Fruit fly (Drosophila melanogaster) whole organism, adult: ENCODE measurements around the gene CG32687.

Experiments
- CG11617 ChIP-seq: fragments of 200-800 bp; sonication (Bioruptor generic); optimal IDR thresholded peaks from 2 replicates; lab custom pipeline; 2017; ENCODE audit warnings: mild to moderate bottlenecking, missing biosample characterization, missing genetic modification reagents, missing genetic modification characterization
- CG12768 ChIP-seq: fragments of 200-800 bp; sonication (Bioruptor generic); optimal IDR thresholded peaks from 2 replicates; lab custom pipeline; 2017; ENCODE audit warnings: missing biosample characterization, missing genetic modification characterization, mild to moderate bottlenecking, moderate library complexity, missing genetic modification reagents
- CG5204 ChIP-seq: fragments of 200-800 bp; sonication (Bioruptor generic); optimal IDR thresholded peaks from 2 replicates; lab custom pipeline; 2016; ENCODE audit warnings: missing biosample characterization, missing genetic modification characterization
- CG7045 ChIP-seq: fragments of 200-800 bp; sonication (Bioruptor generic); optimal IDR thresholded peaks from 2 replicates; lab custom pipeline; 2017; ENCODE audit warnings: missing biosample characterization, mild to moderate bottlenecking, missing genetic modification characterization
- Clk ChIP-seq: fragments of 200-800 bp; sonication (Bioruptor generic); optimal IDR thresholded peaks from 2 replicates; lab custom pipeline; 2017; ENCODE audit warnings: missing biosample characterization, missing genetic modification characterization
- Mnt ChIP-seq: fragments of 200-800 bp; sonication (Bioruptor generic); optimal IDR thresholded peaks from 2 replicates; lab custom pipeline; 2016; ENCODE audit warnings: missing biosample characterization, mild to moderate bottlenecking, missing genetic modification characterization
- tj ChIP-seq: fragments of 200-800 bp; sonication (Bioruptor generic); optimal IDR thresholded peaks from 3 replicates; lab custom pipeline; 2017; ENCODE audit warnings: missing biosample characterization, mild to moderate bottlenecking, missing genetic modification characterization, moderate library complexity
- toe ChIP-seq: fragments of 200-800 bp; sonication (Bioruptor generic); optimal IDR thresholded peaks from 2 replicates; lab custom pipeline; 2016; ENCODE audit warnings: missing biosample characterization, missing genetic modification characterization

DNA sequence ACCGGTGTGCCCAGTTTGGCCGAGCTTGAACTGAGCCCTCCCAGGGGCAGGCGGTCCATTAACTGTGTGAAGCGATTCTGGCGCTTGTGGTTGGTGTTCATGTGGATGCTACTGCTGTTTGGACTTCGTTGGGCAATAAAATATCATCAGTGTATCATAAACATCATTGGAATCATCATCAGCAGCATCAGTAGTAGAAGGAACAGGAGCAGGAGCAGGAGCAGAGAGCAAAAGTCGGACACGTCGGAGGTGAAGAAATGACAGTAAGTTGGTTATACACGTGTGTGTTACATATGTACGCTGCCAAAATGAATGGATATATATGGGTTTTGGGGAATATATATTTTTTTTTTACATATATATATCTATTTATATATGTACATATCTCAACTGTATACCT, 54.3 kb downstream of the CG32687 start, which contains the start of gene CG12640:
- TF ChIP-seq toe (GFP tag; lab: Kevin White, UChicago) (no peak), CG11617 (GFP tag; lab: Kevin White, UChicago) (no peak), CG5204 (GFP tag; lab: Kevin White, UChicago) (no peak), Clk (GFP tag; lab: Kevin White, UChicago) (no peak), CG7045 (GFP tag; lab: Kevin White, UChicago) (no peak), CG12768 (no peak), tj (no peak), Mnt (GFP tag; lab: Kevin White, UChicago) (no peak)
